Fruit fly (Drosophila melanogaster) whole organism: ENCODE results near the gene CG42467.

Experiments
- Dll ChIP-seq: fragments of >200 bp; optimal IDR thresholded peaks from 2 replicates; lab custom pipeline; 2017
- psq ChIP-seq: fragments of >200 bp; optimal IDR thresholded peaks from 2 replicates; lab custom pipeline; 2017

DNA sequence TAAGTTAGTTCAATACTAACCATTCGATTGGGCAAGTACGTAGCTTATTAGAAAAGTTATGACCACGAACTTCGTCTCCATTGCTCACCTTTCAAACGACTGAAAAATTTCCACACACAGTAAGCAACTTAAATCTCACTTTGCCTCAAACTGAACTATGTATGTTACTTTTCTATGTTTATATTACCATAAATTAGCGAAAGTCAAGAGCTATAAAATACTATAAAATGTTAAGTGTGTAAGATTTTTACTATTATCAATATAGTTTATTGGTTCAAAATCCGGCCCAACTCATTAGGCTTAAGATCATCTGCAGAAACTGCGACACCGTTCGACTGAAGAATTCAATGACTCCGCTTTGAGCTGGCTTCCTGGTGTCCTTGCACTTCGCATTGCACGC lies 32.6 kb upstream of the CG42467 start, which contains the start of gene Sfp24Ba:
- TF ChIP-seq psq (lab: Kevin White, UChicago) (no peak), Dll (lab: Kevin White, UChicago) (no peak)
